Fruit fly (Drosophila melanogaster) whole organism: ENCODE results near the gene SPoCk.

Experiments used
- CG8478 ChIP-seq: fragments of >200 bp; optimal IDR thresholded peaks from 2 replicates; lab custom pipeline; 2018; ENCODE audit warnings: inconsistent platforms
- Dll ChIP-seq: fragments of >200 bp; optimal IDR thresholded peaks from 2 replicates; lab custom pipeline; 2017
- EcR ChIP-seq, 2 experiments: fragments of >200 bp; optimal IDR thresholded peaks; 2 replicates each; lab custom pipeline; 2017; ENCODE audit warnings: missing biosample characterization in 2 of 2, missing genetic modification characterization in 2 of 2, missing genetic modification reagents in 2 of 2
- pan ChIP-seq: fragments of >200 bp; optimal IDR thresholded peaks from 2 replicates; lab custom pipeline; 2017
- psq ChIP-seq: fragments of >200 bp; optimal IDR thresholded peaks from 2 replicates; lab custom pipeline; 2017
- usp ChIP-seq: fragments of >200 bp; optimal IDR thresholded peaks from 2 replicates; lab custom pipeline; 2017; ENCODE audit warnings: missing biosample characterization, missing genetic modification characterization, mixed read lengths

Gene SPoCk

dm6 chr3L:22733607-22734006 is 15.6 kb upstream of the SPoCk start:
- no peak for TF ChIP-seq Dll (lab: Kevin White, UChicago)
- TF ChIP-seq psq, result no peak
- no peak for TF ChIP-seq usp (GFP tag; lab: Kevin White, UChicago)
- no peak for TF ChIP-seq CG8478 (lab: Kevin White, UChicago)
- TF ChIP-seq pan (lab: Kevin White, UChicago), result no peak
- TF ChIP-seq EcR (GFP tag; optimal IDR thresholded peaks at IDR 0.05; lab: Kevin White, UChicago), result no peak

DNA sequence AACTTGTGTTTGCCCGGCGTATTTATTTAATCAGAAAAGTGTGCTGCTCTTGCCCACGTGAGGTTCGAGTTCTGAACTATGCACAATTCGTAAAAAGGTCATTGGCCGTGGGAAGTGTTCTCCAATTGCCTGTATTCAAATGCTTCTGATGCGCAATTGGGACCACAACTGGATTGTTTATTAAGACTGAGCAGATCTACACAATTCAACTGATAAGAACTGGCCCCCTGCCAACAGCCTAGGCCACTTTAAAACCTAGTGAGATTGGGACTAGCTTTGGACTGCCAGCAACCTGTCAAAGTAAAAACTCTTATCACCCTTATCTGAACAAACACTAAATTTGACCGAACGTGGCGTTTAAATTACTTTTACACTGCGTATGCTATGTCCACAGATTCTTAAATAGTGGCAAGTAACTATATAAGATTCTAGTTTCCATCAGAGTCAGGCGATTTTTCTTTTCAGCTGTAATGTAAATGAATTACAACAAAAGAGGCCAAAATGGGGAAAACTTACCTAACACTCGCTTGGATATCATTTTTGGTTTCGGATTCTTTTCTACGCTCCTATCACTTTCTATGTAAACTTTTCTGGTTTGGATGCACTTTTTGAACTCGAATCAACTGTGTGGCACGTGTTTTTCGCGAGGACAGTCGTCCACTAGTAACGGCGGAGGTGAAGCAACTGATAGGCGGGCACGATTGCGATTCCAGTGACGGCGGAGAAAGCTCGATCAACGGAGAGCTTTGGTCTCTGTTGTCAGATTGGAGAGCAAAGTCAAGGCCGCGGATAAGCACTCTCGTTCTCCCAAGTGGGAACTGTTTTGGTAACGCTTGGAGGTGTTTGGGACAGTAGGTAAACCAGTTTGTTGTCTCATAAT is 11.3 kb upstream of the SPoCk start, which contains the start of gene CG11241:
Gene CG11241 (minus strand): TSS at position 689 of the 880 bp plus-strand sequence.
- no peak for TF ChIP-seq CG8478 (lab: Kevin White, UChicago)
- no peak for TF ChIP-seq Dll (lab: Kevin White, UChicago)
- no peak for TF ChIP-seq psq
- TF ChIP-seq EcR (GFP tag; optimal IDR thresholded peaks at IDR 0.05; lab: Kevin White, UChicago), result no peak
- no peak for TF ChIP-seq usp (GFP tag; lab: Kevin White, UChicago)
- TF ChIP-seq pan (lab: Kevin White, UChicago), result no peak

- TF ChIP-seq psq (no peak), EcR (GFP tag; optimal IDR thresholded peaks at IDR 0.05; lab: Kevin White, UChicago) (no peak), Dll (lab: Kevin White, UChicago) (no peak)
Measured at dm6 chr3L:22741389-22742120, 7.7 kb upstream of the SPoCk start, which contains the start of gene CG7369. CG7369 (plus strand) TSS chr3L:22741793.

- TF ChIP-seq pan (lab: Kevin White, UChicago), result no peak
- TF ChIP-seq usp (GFP tag; lab: Kevin White, UChicago), result no peak
- TF ChIP-seq psq, result no peak
- no peak for TF ChIP-seq EcR (GFP tag; optimal IDR thresholded peaks at IDR 0.05; lab: Kevin White, UChicago)
- no peak for TF ChIP-seq Dll (lab: Kevin White, UChicago)
- TF ChIP-seq CG8478 (lab: Kevin White, UChicago), result no peak
Measured at dm6 chr3L:22742121-22742531, 7.1 kb upstream of the SPoCk start.

dm6 chr3L:22742945-22743582 is 6.2 kb upstream of the SPoCk start:
- no peak for TF ChIP-seq Dll (lab: Kevin White, UChicago)
- no peak for TF ChIP-seq psq
- TF ChIP-seq usp (GFP tag; lab: Kevin White, UChicago), result no peak
- no peak for TF ChIP-seq CG8478 (lab: Kevin White, UChicago)
- TF ChIP-seq pan (lab: Kevin White, UChicago), result no peak
- no peak for TF ChIP-seq EcR (GFP tag; optimal IDR thresholded peaks at IDR 0.05; lab: Kevin White, UChicago)

dm6 chr3L:22749987-22750386 is 743 bp downstream of the SPoCk start:
- TF ChIP-seq psq (no peak), EcR (GFP tag; optimal IDR thresholded peaks at IDR 0.05; lab: Kevin White, UChicago) (no peak), pan (lab: Kevin White, UChicago) (no peak)

DNA sequence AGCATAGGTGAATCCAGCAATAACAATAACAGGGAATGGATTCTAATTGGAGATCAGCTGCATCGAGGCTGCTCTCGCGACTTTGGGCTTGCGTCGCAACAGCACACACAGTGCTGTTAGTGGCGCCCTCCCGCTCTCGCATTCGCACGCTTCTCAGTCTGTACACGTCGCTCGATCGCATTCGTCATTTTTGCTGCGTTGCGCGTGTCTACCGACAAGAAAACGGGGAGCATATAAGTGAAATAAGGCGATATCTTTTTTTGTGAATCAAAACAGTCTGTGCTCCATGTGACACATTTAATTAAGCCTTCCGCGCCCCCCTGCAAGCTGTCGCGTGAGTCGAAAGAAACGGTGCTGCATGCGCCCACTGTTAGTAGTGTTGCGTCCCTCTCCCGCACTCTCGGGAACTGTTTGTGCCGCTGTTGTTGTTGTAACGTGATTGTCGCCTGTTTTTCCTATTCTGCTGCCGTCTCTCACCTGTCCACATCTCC is 24.2 kb downstream of the SPoCk start:
- no peak for TF ChIP-seq pan (lab: Kevin White, UChicago)
- no peak for TF ChIP-seq EcR (GFP tag; optimal IDR thresholded peaks at IDR 0.05; lab: Kevin White, UChicago)
- no peak for TF ChIP-seq psq

dm6 chr3L:22774479-22774878 is 25.2 kb downstream of the SPoCk start:
- TF ChIP-seq CG8478 (lab: Kevin White, UChicago) (no peak), usp (GFP tag; lab: Kevin White, UChicago) (no peak), Dll (lab: Kevin White, UChicago) (no peak), psq (no peak), EcR (GFP tag; optimal IDR thresholded peaks at IDR 0.05; lab: Kevin White, UChicago) (no peak), pan (lab: Kevin White, UChicago) (no peak)

- no peak for TF ChIP-seq usp (GFP tag; lab: Kevin White, UChicago)
- TF ChIP-seq psq, result no peak
- no peak for TF ChIP-seq Dll (lab: Kevin White, UChicago)
- no peak for TF ChIP-seq EcR (GFP tag; optimal IDR thresholded peaks at IDR 0.05; lab: Kevin White, UChicago)
- no peak for TF ChIP-seq pan (lab: Kevin White, UChicago)
- no peak for TF ChIP-seq CG8478 (lab: Kevin White, UChicago)
Measured at dm6 chr3L:22787947-22788489, 38.8 kb downstream of the SPoCk start, which contains the start of gene CG14448. CG14448 (plus strand) TSS chr3L:22788439.

DNA sequence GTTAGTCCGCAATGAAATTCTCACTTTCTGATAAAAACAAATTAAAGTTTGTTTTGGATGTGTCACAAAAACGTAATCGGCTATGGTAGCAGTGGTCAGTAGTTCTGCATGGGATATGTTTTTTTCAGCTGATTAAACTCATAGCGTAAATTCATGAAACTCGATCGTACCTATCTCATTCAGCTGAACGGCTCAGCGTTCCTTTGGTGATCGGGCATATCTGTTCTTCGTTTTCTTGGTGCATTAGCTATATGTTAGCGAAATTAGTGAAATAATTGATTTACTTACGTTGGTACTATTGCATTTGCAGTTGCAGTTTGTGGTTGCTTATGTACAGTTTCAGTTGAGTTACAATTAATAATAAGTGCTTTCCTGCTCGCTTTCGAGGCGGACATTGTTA is 42.4 kb downstream of the SPoCk start:
- TF ChIP-seq CG8478 (lab: Kevin White, UChicago), result no peak
- TF ChIP-seq EcR (GFP tag; optimal IDR thresholded peaks at IDR 0.05; lab: Kevin White, UChicago), result no peak
- no peak for TF ChIP-seq usp (GFP tag; lab: Kevin White, UChicago)
- no peak for TF ChIP-seq Dll (lab: Kevin White, UChicago)
- no peak for TF ChIP-seq pan (lab: Kevin White, UChicago)
- no peak for TF ChIP-seq psq

DNA sequence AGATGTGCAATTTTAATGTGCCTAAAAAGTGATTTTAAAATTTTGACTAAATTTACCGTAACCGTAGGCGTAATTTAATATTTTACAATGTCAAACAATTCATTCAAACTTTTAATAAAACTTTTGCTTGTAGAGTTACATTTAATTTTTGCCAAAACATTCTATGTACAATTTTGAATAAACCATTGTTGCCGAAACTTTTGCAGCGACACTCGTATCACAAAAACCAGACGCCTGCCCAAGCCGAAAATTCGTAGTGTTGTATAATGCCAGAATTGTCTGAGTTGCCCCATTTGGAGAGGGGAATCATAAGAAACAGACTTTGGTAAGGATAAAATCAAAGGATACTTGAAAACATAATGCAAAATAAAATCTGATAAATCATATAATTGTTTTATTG is 46.4 kb downstream of the SPoCk start:
- TF ChIP-seq usp (GFP tag; lab: Kevin White, UChicago) (no peak), Dll (lab: Kevin White, UChicago) (no peak), psq (no peak), EcR (GFP tag; optimal IDR thresholded peaks at IDR 0.05; lab: Kevin White, UChicago) (no peak), pan (lab: Kevin White, UChicago) (no peak), CG8478 (lab: Kevin White, UChicago) (no peak)
